Worm (Caenorhabditis elegans) whole organism, young adult: ENCODE data around the gene nimk-1.

ENCODE experiments used
- die-1 ChIP-seq: sonication (generic microtip); optimal IDR thresholded peaks from 2 replicates; lab custom pipeline; 2016; ENCODE audit warnings: missing genotype, mild to moderate bottlenecking, missing genetic modification characterization, missing compliant biosample characterization
- madf-10 ChIP-seq: sonication (generic microtip); optimal IDR thresholded peaks from 2 replicates; lab custom pipeline; 2016; ENCODE audit warnings: mild to moderate bottlenecking, missing genetic modification characterization, missing compliant biosample characterization
- xnd-1 ChIP-seq: sonication (generic microtip); optimal IDR thresholded peaks from 2 replicates; lab custom pipeline; 2016; ENCODE audit warnings: missing genotype, missing genetic modification reagents, missing genetic modification characterization, missing compliant biosample characterization

ce11 chrII:12546413-12546812 lies 10.9 kb downstream of the nimk-1 start, which contains the start of the genes F49C5.5 and F49C5.10:
- TF ChIP-seq madf-10 (tag; lab: Kevin White, UChicago) (no peak), xnd-1 (no peak), die-1 (tag; lab: Kevin White, UChicago) (no peak)
